Fruit fly (Drosophila melanogaster): ENCODE results near the gene CG14834.

- TF ChIP-seq CG8478 (optimal IDR thresholded peaks at IDR 0.05) (no peak), pan (optimal IDR thresholded peaks at IDR 0.05) (no peak), psq (optimal IDR thresholded peaks at IDR 0.05) (no peak), Dll (optimal IDR thresholded peaks at IDR 0.05) (no peak), usp (GFP tag; optimal IDR thresholded peaks at IDR 0.05) (no peak)
These were observed 7.6 kb downstream of the CG14834 start, which contains the start of the genes lark and eco for dm6 chr3L:7339216-7339742.
